Worm (Caenorhabditis elegans) whole organism, mixed stage, embryonic: ENCODE results near the gene F45D11.11.
"Not testable (repeated sequence)": the region's sequence is repeated elsewhere in the genome, so short reads cannot be mapped to it uniquely, and the experiment has no call there.

Source experiments
- bed-3 ChIP-seq: fragments of 200-800 bp; sonication (Bioruptor generic); optimal IDR thresholded peaks from 3 replicates; lab custom pipeline; 2018; ENCODE audit warnings: mild to moderate bottlenecking, missing genetic modification characterization, moderate library complexity, missing compliant biosample characterization
- elt-1 ChIP-seq: sonication (generic microtip); optimal IDR thresholded peaks from 2 replicates; lab custom pipeline; 2017; ENCODE audit warnings: missing genetic modification characterization, mild to moderate bottlenecking, missing compliant biosample characterization, antibody characterized with exemption, moderate library complexity, borderline replicate concordance; ENCODE audit not compliant: insufficient read depth
- lsy-2 ChIP-seq: fragments of 150-350 bp; optimal IDR thresholded peaks from 2 replicates; lab custom pipeline; 2014; ENCODE audit warnings: missing biosample characterization, missing genetic modification characterization
- mep-1 ChIP-seq: fragments of 150-350 bp; optimal IDR thresholded peaks from 2 replicates; lab custom pipeline; 2017; ENCODE audit warnings: missing biosample characterization, missing genetic modification reagents, missing genetic modification characterization, inconsistent platforms
- nhr-2 ChIP-seq: fragments of 150-350 bp; optimal IDR thresholded peaks from 2 replicates; lab custom pipeline; 2014; ENCODE audit warnings: missing biosample characterization, missing genetic modification characterization
- nhr-76 ChIP-seq: sonication (generic microtip); optimal IDR thresholded peaks from 2 replicates; lab custom pipeline; 2017; ENCODE audit warnings: missing biosample characterization, missing genetic modification characterization
- pha-4 ChIP-seq: fragments of 150-350 bp; optimal IDR thresholded peaks from 2 replicates; lab custom pipeline; 2018; ENCODE audit warnings: missing biosample characterization, missing genetic modification reagents, missing genetic modification characterization
- sptf-1 ChIP-seq: sonication (generic microtip); optimal IDR thresholded peaks from 2 replicates; lab custom pipeline; 2017; ENCODE audit warnings: mild to moderate bottlenecking, missing genetic modification characterization, moderate library complexity, missing compliant biosample characterization
- unc-62 ChIP-seq: fragments of 150-350 bp; optimal IDR thresholded peaks from 2 replicates; lab custom pipeline; 2014; ENCODE audit warnings: missing biosample characterization, missing genetic modification reagents, missing genetic modification characterization

DNA sequence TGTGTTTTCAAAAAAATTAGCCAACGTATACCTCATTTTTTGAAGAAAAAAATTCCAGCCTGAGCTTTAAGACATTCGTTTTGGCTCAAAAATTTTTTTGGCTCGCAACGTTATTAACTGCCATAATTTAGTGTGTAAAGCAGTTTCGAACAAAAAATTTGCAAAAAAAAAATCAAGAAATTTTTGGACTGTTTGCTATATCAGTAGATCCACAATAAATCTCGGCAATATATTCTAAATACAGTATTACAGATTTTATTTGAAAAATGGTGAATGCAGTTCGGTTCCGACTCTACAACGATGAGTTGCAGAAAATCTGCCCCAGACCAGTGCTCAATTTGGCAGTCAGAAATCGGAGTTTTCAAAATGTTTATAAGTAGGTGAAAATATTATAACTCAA, 27.9 kb downstream of the F45D11.11 start, which contains the start of gene C32B5.6:
- TF ChIP-seq bed-3 (GFP tag; lab: Kevin White, UChicago); elt-1 (tag; lab: Kevin White, UChicago); nhr-76 (tag; lab: Kevin White, UChicago); lsy-2 (tag; lab: Kevin White, UChicago); sptf-1 (tag; lab: Kevin White, UChicago); nhr-2 (tag; lab: Kevin White, UChicago); unc-62 (GFP tag; lab: Kevin White, UChicago); pha-4; mep-1 (tag; lab: Kevin White, UChicago): not testable (repeated sequence)
